Fruit fly (Drosophila melanogaster): ENCODE data around the gene CG9147.

CG9147 gene

DNA sequence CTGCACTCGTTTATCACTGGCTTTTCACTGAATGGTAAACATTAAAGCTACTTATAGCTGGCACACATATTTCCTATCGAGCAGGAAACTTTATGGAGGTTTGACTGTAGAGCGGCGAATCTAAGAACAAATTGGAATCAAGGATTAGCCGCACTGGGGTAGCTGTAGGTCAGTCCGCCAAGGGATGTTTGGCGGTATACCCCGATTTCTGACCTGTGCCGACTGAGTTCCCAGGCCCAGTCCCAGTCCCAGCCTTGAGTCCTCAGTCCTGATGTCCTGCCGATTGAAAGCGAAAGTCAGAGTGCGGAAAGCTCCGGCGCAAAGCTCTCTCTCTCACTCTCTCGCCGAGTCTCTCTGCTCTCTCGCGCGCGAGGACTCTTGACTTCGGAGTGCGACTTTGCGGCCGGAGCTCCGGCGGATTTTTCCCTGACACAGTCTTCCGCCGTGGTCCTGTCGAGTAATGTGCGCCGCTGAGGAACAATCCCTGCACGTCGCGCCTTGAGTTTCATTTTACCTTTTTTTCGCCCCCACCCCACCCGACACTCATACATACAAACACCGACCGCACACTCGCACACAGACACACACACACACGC, 11.8 kb upstream of the CG9147 start, which contains the start of gene CG13995 (continued):
- TF ChIP-seq salm (tag; optimal IDR thresholded peaks at IDR 0.05) (no peak), Aef1 (GFP tag; IDR thresholded peaks at IDR 0.05) (no peak), onecut (GFP tag; IDR thresholded peaks at IDR 0.05) (no peak), her (GFP tag; optimal IDR thresholded peaks at IDR 0.05) (no peak), Med (GFP tag) (peak; percentile 58), CG13894 (tag; optimal IDR thresholded peaks at IDR 0.05) (peak; percentile 100), tx (GFP tag; optimal IDR thresholded peaks at IDR 0.05) (no peak), CG4617 (GFP tag; optimal IDR thresholded peaks at IDR 0.05; ENCODE audit: borderline replicate concordance) (no peak), CG17359 (tag; optimal IDR thresholded peaks at IDR 0.05) (no peak), CG13775 (GFP tag; optimal IDR thresholded peaks at IDR 0.05) (no peak), nom (GFP tag; optimal IDR thresholded peaks at IDR 0.05) (peak; percentile 54), CG2120 (GFP tag; optimal IDR thresholded peaks at IDR 0.05) (no peak), CG11723 (GFP tag; optimal IDR thresholded peaks at IDR 0.05) (no peak), nmo (GFP tag; optimal IDR thresholded peaks at IDR 0.05) (no peak), yki (optimal IDR thresholded peaks at IDR 0.05) (no peak), mirr (GFP tag; optimal IDR thresholded peaks at IDR 0.05) (no peak), Nf-YC (tag; optimal IDR thresholded peaks at IDR 0.05) (no peak), ash1 (GFP tag; optimal IDR thresholded peaks at IDR 0.05) (no peak), shn (GFP tag; optimal IDR thresholded peaks at IDR 0.05) (no peak), Hr51 (GFP tag; optimal IDR thresholded peaks at IDR 0.05) (peak in 1 of 2 experiments; percentile 75), seq (GFP tag; IDR thresholded peaks at IDR 0.05) (peak; percentile 31; the same call in 1 of the 2 replicates), gsb-n (tag; optimal IDR thresholded peaks at IDR 0.05) (no peak), CG16779 (GFP tag; IDR thresholded peaks at IDR 0.05) (peak; percentile 74), ase (GFP tag; IDR thresholded peaks at IDR 0.05) (0 out of 3 replicates have a peak, but pooled peaks have one; percentile 36), hkb (optimal IDR thresholded peaks at IDR 0.05) (no peak), hkb (GFP tag; IDR thresholded peaks at IDR 0.05) (peak; percentile 19; the same call in 1 of the 2 replicates), CG8478 (optimal IDR thresholded peaks at IDR 0.05) (no peak), Adf1 (GFP tag; IDR thresholded peaks at IDR 0.05) (peak; percentile 14; the same call in 1 of the 2 replicates), tna (GFP tag; IDR thresholded peaks at IDR 0.05; ENCODE audit: partially characterized antibody) (no peak), Camta (GFP tag; optimal IDR thresholded peaks at IDR 0.05) (no peak), esg (GFP tag; conservative IDR thresholded peaks at IDR 0.05) (no peak), CG12942 (GFP tag; optimal IDR thresholded peaks at IDR 0.05) (no peak), CG11398 (GFP tag; optimal IDR thresholded peaks at IDR 0.05) (no peak), PHDP (tag; optimal IDR thresholded peaks at IDR 0.05) (no peak), crp (GFP tag; optimal IDR thresholded peaks at IDR 0.05) (no peak), ttk (GFP tag; IDR thresholded peaks at IDR 0.05) (0 out of 2 replicates have a peak, but pooled peaks have one; percentile 24), Oaz (GFP tag; IDR thresholded peaks at IDR 0.05) (no peak), Deaf1 (tag; optimal IDR thresholded peaks at IDR 0.05) (peak; percentile 89), disco-r (GFP tag; optimal IDR thresholded peaks at IDR 0.05) (no peak), eyg (GFP tag; optimal IDR thresholded peaks at IDR 0.05) (no peak), kah (GFP tag; optimal IDR thresholded peaks at IDR 0.05) (no peak), CG13624 (GFP tag; optimal IDR thresholded peaks at IDR 0.05) (no peak)

DNA sequence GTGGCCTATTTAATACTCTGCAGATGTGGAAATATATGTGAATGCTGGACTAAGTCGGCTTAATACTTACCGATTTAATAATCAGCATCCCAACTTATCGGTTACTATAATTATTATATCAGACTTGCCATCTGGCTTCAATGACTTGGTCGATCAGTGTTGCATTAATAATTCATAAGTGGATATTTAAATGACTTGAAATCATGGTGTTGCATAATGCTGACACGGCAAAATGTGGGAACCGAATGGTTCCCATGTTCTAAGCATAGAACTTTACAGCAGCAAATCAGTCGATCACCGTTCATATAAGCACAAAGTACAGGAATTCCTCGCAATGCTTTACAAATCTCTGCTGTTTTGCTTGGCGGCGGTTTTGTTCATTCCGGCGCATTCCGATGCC, 5.6 kb upstream of the CG9147 start, which contains the start of gene CG34180:
TSS of gene CG34180 (plus strand) at position 301 of the 400 bp plus-strand sequence.
- TF ChIP-seq Meics (GFP tag; optimal IDR thresholded peaks at IDR 0.05) (no peak), CG7556 (GFP tag; optimal IDR thresholded peaks at IDR 0.05) (no peak), Pdp1 (GFP tag; optimal IDR thresholded peaks at IDR 0.05) (peak in 1 of 2 experiments; percentile 17), bcd (GFP tag; optimal IDR thresholded peaks at IDR 0.05) (no peak), kah (GFP tag; optimal IDR thresholded peaks at IDR 0.05) (no peak), cato (GFP tag; optimal IDR thresholded peaks at IDR 0.05; ENCODE audit: borderline replicate concordance) (no peak)

All from whole organism, embryonic.